Worm (Caenorhabditis elegans): ENCODE results near the gene srbc-38.

- no peak for TF ChIP-seq snpc-4 (GFP tag; optimal IDR thresholded peaks at IDR 0.05)
- TF ChIP-seq snpc-4 (tag; optimal IDR thresholded peaks at IDR 0.05), result no peak
- TF ChIP-seq egrh-3 (GFP tag; IDR thresholded peaks at IDR 0.05), result no peak
- TF ChIP-seq B0019.2 (GFP tag; conservative IDR thresholded peaks at IDR 0.05), result no peak
- no peak for TF ChIP-seq Y56A3A.18 (GFP tag; IDR thresholded peaks at IDR 0.05)
- no peak for TF ChIP-seq ama-1 (optimal IDR thresholded peaks at IDR 0.05)
- no peak for TF ChIP-seq ama-1 (GFP tag; optimal IDR thresholded peaks at IDR 0.05)
- TF ChIP-seq lsl-1 (GFP tag; optimal IDR thresholded peaks at IDR 0.05), result no peak
- no peak for TF ChIP-seq ceh-58 (GFP tag; IDR thresholded peaks at IDR 0.05)
- no peak for TF ChIP-seq egl-18 (GFP tag; IDR thresholded peaks at IDR 0.05)
- TF ChIP-seq T26A5.8 (tag; optimal IDR thresholded peaks at IDR 0.05), result no peak
- TF ChIP-seq attf-3 (GFP tag; conservative IDR thresholded peaks at IDR 0.05), result no peak
- TF ChIP-seq let-526 (GFP tag; IDR thresholded peaks at IDR 0.05), result no peak
- TF ChIP-seq nfya-2 (GFP tag; IDR thresholded peaks at IDR 0.05), result no peak
- no peak for TF ChIP-seq mel-28 (tag; optimal IDR thresholded peaks at IDR 0.05; ENCODE audit: borderline replicate concordance)
- TF ChIP-seq dpl-1 (GFP tag; optimal IDR thresholded peaks at IDR 0.05), result no peak
Observed at ce11 chrV:699489-700129, 7.4 kb upstream of the srbc-38 start, which contains the start of the genes ugt-29 and srx-5.
